Worm (Caenorhabditis elegans): ENCODE data around the gene Y49E10.18.

Y49E10.18 gene

DNA sequence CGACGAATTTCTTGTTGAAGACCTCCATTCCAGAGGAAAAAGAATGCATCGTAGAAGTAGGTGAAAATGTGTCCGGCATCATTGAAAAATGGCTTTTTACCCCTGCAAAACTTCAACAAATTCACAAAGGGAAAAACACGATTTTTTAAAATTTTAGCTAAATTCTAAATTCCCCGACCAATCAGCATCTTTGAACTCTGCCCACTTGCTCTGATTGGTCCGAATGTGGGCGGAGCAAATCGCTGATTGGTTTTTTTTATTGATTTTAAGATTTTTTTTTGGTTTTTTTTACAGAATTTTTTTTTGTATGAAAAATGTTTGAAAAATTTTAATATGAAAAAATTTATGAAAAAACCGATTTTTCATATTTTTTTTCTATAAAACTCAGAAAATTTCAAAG lies 2.0 kb downstream of the Y49E10.18 start:
- TF ChIP-seq dox-1 (GFP tag; IDR thresholded peaks at IDR 0.05) = no peak
- no peak for TF ChIP-seq ztf-25 (GFP tag; IDR thresholded peaks at IDR 0.05)
- no peak for TF ChIP-seq ceh-100 (GFP tag; IDR thresholded peaks at IDR 0.05)
- TF ChIP-seq ets-4 (GFP tag; optimal IDR thresholded peaks at IDR 0.05) = no peak
- TF ChIP-seq mes-4 (tag; optimal IDR thresholded peaks at IDR 0.05) = no peak
- no peak for TF ChIP-seq egrh-3 (GFP tag; IDR thresholded peaks at IDR 0.05)
- no peak for TF ChIP-seq athp-1 (tag; optimal IDR thresholded peaks at IDR 0.05)

DNA sequence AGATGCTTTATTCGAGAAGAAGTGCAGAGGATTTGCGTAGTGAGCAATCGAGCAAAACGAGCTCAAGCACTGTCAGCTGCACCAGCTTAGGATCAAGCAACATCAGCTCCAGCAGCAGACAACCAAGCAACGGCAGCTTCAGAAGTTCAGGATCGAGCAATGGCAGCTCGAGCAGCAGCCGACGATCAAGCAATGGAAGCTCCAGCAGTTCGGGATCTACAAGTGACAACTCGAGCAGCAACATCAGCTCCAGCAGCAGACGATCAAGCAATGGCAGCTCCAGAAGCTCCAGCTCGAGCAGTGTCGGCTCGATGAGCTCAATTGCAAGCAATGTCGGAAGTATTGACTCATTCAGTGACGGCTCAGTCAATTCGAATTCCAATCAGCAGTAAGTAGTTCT lies 6.8 kb downstream of the Y49E10.18 start:
- TF ChIP-seq zfh-2 (GFP tag; conservative IDR thresholded peaks at IDR 0.05) = peak; percentile 53; the same call in 1 of the 2 replicates
- peak; percentile 64; the same call in 1 of the 2 replicates for TF ChIP-seq egrh-3 (GFP tag; IDR thresholded peaks at IDR 0.05)
- no peak for TF ChIP-seq Y56A3A.18 (GFP tag; IDR thresholded peaks at IDR 0.05)

ce11 chrIII:12437020-12437419 lies 8.9 kb downstream of the Y49E10.18 start:
- TF ChIP-seq ceh-27 (GFP tag; optimal IDR thresholded peaks at IDR 0.05) (no peak), F39B2.1 (GFP tag; IDR thresholded peaks at IDR 0.05) (no peak)

DNA sequence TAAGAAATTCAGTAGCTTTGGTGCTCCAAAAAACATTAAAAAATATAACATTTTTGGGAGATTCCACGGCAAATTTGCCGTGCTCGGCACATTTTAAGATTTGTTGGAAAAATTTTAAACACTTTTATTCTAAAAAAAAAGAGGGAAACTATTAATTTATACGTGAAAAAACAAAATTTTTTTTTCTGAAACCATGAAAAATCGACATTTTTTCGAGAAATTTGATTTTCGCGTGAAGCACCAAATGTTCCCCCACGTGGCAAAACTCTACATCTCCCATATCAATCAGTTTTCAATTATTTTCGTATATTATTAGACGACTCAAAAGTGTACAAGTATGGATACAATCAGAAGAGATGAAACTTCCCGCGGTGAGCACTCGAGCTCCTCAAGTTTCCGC lies 9.7 kb downstream of the Y49E10.18 start, which contains the start of gene fbxa-218:
TSS of gene fbxa-218 (plus strand) at position 301 of the 400 bp plus-strand sequence.
- TF ChIP-seq ceh-100 (GFP tag; IDR thresholded peaks at IDR 0.05) (no peak), lir-1 (GFP tag; conservative IDR thresholded peaks at IDR 0.05) (no peak), nhr-179 (tag; optimal IDR thresholded peaks at IDR 0.05) (no peak), hlh-12 (tag; optimal IDR thresholded peaks at IDR 0.05) (no peak), dpl-1 (GFP tag; optimal IDR thresholded peaks at IDR 0.05) (no peak), Y79H2A.3 (GFP tag; conservative IDR thresholded peaks at IDR 0.05) (no peak), tbx-9 (tag; optimal IDR thresholded peaks at IDR 0.05; ENCODE audit: borderline replicate concordance) (no peak)

ce11 chrIII:12434104-12434503 lies 11.8 kb downstream of the Y49E10.18 start, which contains the start of gene Y49E10.27:
Gene Y49E10.27 (plus strand): TSS chrIII:12434404.
- TF ChIP-seq madf-6 (GFP tag; IDR thresholded peaks at IDR 0.05) = no peak
- TF ChIP-seq xnd-1 (tag; optimal IDR thresholded peaks at IDR 0.05) = no peak
- no peak for TF ChIP-seq lin-40 (tag; optimal IDR thresholded peaks at IDR 0.05)
- no peak for TF ChIP-seq pbrm-1 (GFP tag; IDR thresholded peaks at IDR 0.05)
- TF ChIP-seq ceh-79 (tag; optimal IDR thresholded peaks at IDR 0.05) = no peak
- no peak for TF ChIP-seq sdz-38 (tag; optimal IDR thresholded peaks at IDR 0.05)
- TF ChIP-seq rcor-1 (GFP tag; IDR thresholded peaks at IDR 0.05) = no peak
- no peak for TF ChIP-seq zfh-2 (GFP tag; conservative IDR thresholded peaks at IDR 0.05)
- TF ChIP-seq T07F8.4 (tag; optimal IDR thresholded peaks at IDR 0.05) = no peak
- no peak for TF ChIP-seq lin-26 (GFP tag; IDR thresholded peaks at IDR 0.05)
- TF ChIP-seq rpc-1 (optimal IDR thresholded peaks at IDR 0.05) = no peak
- no peak for TF ChIP-seq rpc-1 (tag; optimal IDR thresholded peaks at IDR 0.05)

ce11 chrIII:12430209-12430608 lies 15.7 kb downstream of the Y49E10.18 start, which contains the start of gene Y49E10.16:
Gene Y49E10.16 (plus strand): TSS chrIII:12430509.
- TF ChIP-seq repo-1 (tag; optimal IDR thresholded peaks at IDR 0.05) (no peak), B0019.2 (GFP tag; conservative IDR thresholded peaks at IDR 0.05) (no peak), snpc-3.4 (tag; optimal IDR thresholded peaks at IDR 0.05) (no peak), rec-8 (tag; optimal IDR thresholded peaks at IDR 0.05) (no peak), fkh-3 (tag; optimal IDR thresholded peaks at IDR 0.05) (no peak), dpl-1 (GFP tag; optimal IDR thresholded peaks at IDR 0.05) (no peak), lin-35 (GFP tag; optimal IDR thresholded peaks at IDR 0.05) (no peak), nhr-27 (tag; optimal IDR thresholded peaks at IDR 0.05) (no peak)
